Worm (Caenorhabditis elegans) whole organism, L4 larva: Measurements from ENCODE around the gene Y38E10A.8.

Experiments used
- D1046.2 ChIP-seq: fragments of 200-800 bp; sonication (Bioruptor generic); IDR thresholded peaks from 2 replicates; pipeline ENCODE4 v1.3.6; 2022; ENCODE audit warnings: missing genetic modification characterization, missing compliant biosample characterization
- R02D3.7 ChIP-seq: fragments of 150-350 bp; sonication (generic microtip); optimal IDR thresholded peaks from 3 replicates; lab custom pipeline; 2014; ENCODE audit warnings: missing biosample characterization, missing genetic modification characterization
- ZK337.2 ChIP-seq: fragments of 200-800 bp; sonication (Bioruptor generic); IDR thresholded peaks from 2 replicates; pipeline ENCODE4 v1.3.6; 2022; ENCODE audit warnings: missing genetic modification reagents, missing genetic modification characterization, missing compliant biosample characterization
- aha-1 ChIP-seq: fragments of 150-350 bp; peaks from one replicate; lab custom pipeline; 2014; ENCODE audit warnings: missing biosample characterization, missing genetic modification characterization
- ama-1 ChIP-seq: fragments of 150-350 bp; optimal IDR thresholded peaks from 2 replicates; lab custom pipeline; 2014; ENCODE audit warnings: inconsistent platforms, mixed read lengths
- ceh-32 ChIP-seq: sonication (generic microtip); optimal IDR thresholded peaks from 2 replicates; lab custom pipeline; 2016; ENCODE audit warnings: mild to moderate bottlenecking, missing genetic modification characterization, missing compliant biosample characterization; ENCODE audit not compliant: poor library complexity
- dpl-1 ChIP-seq: fragments of 150-350 bp; optimal IDR thresholded peaks from 2 replicates; lab custom pipeline; 2014; ENCODE audit warnings: missing biosample characterization, missing genetic modification reagents, missing genetic modification characterization
- fkh-10 ChIP-seq: fragments of 150-350 bp; optimal IDR thresholded peaks from 2 replicates; lab custom pipeline; 2014; ENCODE audit warnings: missing biosample characterization, missing genetic modification reagents, missing genetic modification characterization
- gei-8 ChIP-seq: fragments of 200-800 bp; sonication (Bioruptor generic); optimal IDR thresholded peaks from 2 replicates; lab custom pipeline; 2018; ENCODE audit warnings: mild to moderate bottlenecking, missing genetic modification characterization, missing compliant biosample characterization
- hlh-30 ChIP-seq: sonication (generic microtip); optimal IDR thresholded peaks from 2 replicates; lab custom pipeline; 2017; ENCODE audit warnings: antibody characterized with exemption, mild to moderate bottlenecking, missing genetic modification characterization, missing compliant biosample characterization; ENCODE audit not compliant: insufficient read depth
- hmg-1.1 ChIP-seq: fragments of 200-800 bp; sonication (Bioruptor generic); IDR thresholded peaks from 2 replicates; pipeline ENCODE4 v1.3.6; 2022; ENCODE audit warnings: missing genetic modification reagents, missing genetic modification characterization, missing compliant biosample characterization
- lim-7 ChIP-seq: fragments of 200-800 bp; sonication (Bioruptor generic); IDR thresholded peaks from 2 replicates; pipeline ENCODE4 v1.3.6; 2022; ENCODE audit warnings: missing genetic modification characterization, missing compliant biosample characterization
- lin-39 ChIP-seq: fragments of 150-350 bp; optimal IDR thresholded peaks from 2 replicates; lab custom pipeline; 2014; ENCODE audit warnings: missing biosample characterization, missing genetic modification reagents, missing genetic modification characterization
- lir-3 ChIP-seq: sonication (generic microtip); optimal IDR thresholded peaks from 2 replicates; lab custom pipeline; 2016; ENCODE audit warnings: mild to moderate bottlenecking, missing genetic modification characterization, missing compliant biosample characterization
- lsy-2 ChIP-seq, 2 experiments: fragments of 150-350 bp in 1 of 2; sonication (generic microtip) in 1 of 2; optimal IDR thresholded peaks; 2 replicates each; lab custom pipeline; 2014 to 2017; ENCODE audit warnings: missing biosample characterization in 2 of 2, missing genetic modification characterization in 2 of 2
- mdl-1 ChIP-seq, 2 experiments: fragments of 150-350 bp in 1 of 2; sonication (generic microtip) in 1 of 2; optimal IDR thresholded peaks; 2 replicates each; lab custom pipeline; 2014 to 2017; ENCODE audit warnings: missing biosample characterization in 2 of 2, missing genetic modification characterization in 2 of 2
- mdt-29 ChIP-seq: fragments of 200-800 bp; sonication (Bioruptor generic); IDR thresholded peaks from 2 replicates; pipeline ENCODE4 v1.3.6; 2022; ENCODE audit warnings: missing genetic modification reagents, missing genetic modification characterization, missing compliant biosample characterization
- mxl-3 ChIP-seq: fragments of 200-800 bp; sonication (Bioruptor generic); optimal IDR thresholded peaks from 2 replicates; lab custom pipeline; 2018; ENCODE audit warnings: mild to moderate bottlenecking, missing genetic modification characterization, missing compliant biosample characterization
- nhr-111 ChIP-seq: fragments of 200-800 bp; sonication (Bioruptor generic); optimal IDR thresholded peaks from 2 replicates; lab custom pipeline; 2018; ENCODE audit warnings: mild to moderate bottlenecking, missing genetic modification characterization, missing compliant biosample characterization
- nhr-25 ChIP-seq: sonication (generic microtip); optimal IDR thresholded peaks from 2 replicates; lab custom pipeline; 2017; ENCODE audit warnings: missing genetic modification characterization, mild to moderate bottlenecking, missing compliant biosample characterization, antibody characterized with exemption, moderate library complexity, borderline replicate concordance; ENCODE audit not compliant: insufficient read depth
- nhr-6 ChIP-seq: fragments of 150-350 bp; optimal IDR thresholded peaks from 2 replicates; lab custom pipeline; 2014; ENCODE audit warnings: missing biosample characterization, missing genetic modification characterization
- pqm-1 ChIP-seq: sonication (generic microtip); optimal IDR thresholded peaks from 2 replicates; lab custom pipeline; 2017; ENCODE audit warnings: missing biosample characterization, missing genetic modification characterization
- sdz-12 ChIP-seq: fragments of 200-800 bp; sonication (Bioruptor generic); optimal IDR thresholded peaks from 2 replicates; lab custom pipeline; 2018; ENCODE audit warnings: mild to moderate bottlenecking, missing genetic modification characterization, missing compliant biosample characterization
- set-16 ChIP-seq: fragments of 200-800 bp; sonication (Bioruptor generic); IDR thresholded peaks from 2 replicates; pipeline ENCODE4 v1.3.6; 2022; ENCODE audit warnings: missing genetic modification reagents, missing genetic modification characterization, missing compliant biosample characterization
- snpc-1.2 ChIP-seq: fragments of 200-800 bp; sonication (Bioruptor generic); IDR thresholded peaks from 2 replicates; pipeline ENCODE4 v1.3.6; 2022; ENCODE audit warnings: missing genetic modification reagents, missing genetic modification characterization, missing compliant biosample characterization
- snpc-4 ChIP-seq: fragments of 150-350 bp; optimal IDR thresholded peaks from 2 replicates; lab custom pipeline; 2014; ENCODE audit warnings: missing biosample characterization, missing genetic modification characterization
- spr-1 ChIP-seq: sonication (generic microtip); optimal IDR thresholded peaks from 2 replicates; lab custom pipeline; 2016; ENCODE audit warnings: mild to moderate bottlenecking, missing genetic modification characterization, missing compliant biosample characterization
- unc-62 ChIP-seq, 3 experiments: fragments of 150-350 bp in 1 of 3; sonication (generic microtip); optimal IDR thresholded peaks in 2 of 3; peaks in 1 of 3; 1 replicate in 1 of 3; 2 replicates in 2 of 3; lab custom pipeline; 2014 to 2017; ENCODE audit warnings: missing biosample characterization in 3 of 3, missing genetic modification characterization in 3 of 3, missing genetic modification reagents in 3 of 3, missing genotype in 1 of 3
- vab-7 ChIP-seq: fragments of 200-800 bp; sonication (Bioruptor generic); IDR thresholded peaks from 2 replicates; pipeline ENCODE4 v1.3.6; 2022; ENCODE audit warnings: missing genetic modification reagents, missing genetic modification characterization, missing compliant biosample characterization
- zfp-2 ChIP-seq: sonication (generic microtip); optimal IDR thresholded peaks from 2 replicates; lab custom pipeline; 2016; ENCODE audit warnings: mild to moderate bottlenecking, missing genetic modification characterization, missing compliant biosample characterization
- ztf-7 ChIP-seq: fragments of 150-350 bp; optimal IDR thresholded peaks from 2 replicates; lab custom pipeline; 2014; ENCODE audit warnings: missing biosample characterization, missing genetic modification characterization

The Y38E10A.8 gene

DNA sequence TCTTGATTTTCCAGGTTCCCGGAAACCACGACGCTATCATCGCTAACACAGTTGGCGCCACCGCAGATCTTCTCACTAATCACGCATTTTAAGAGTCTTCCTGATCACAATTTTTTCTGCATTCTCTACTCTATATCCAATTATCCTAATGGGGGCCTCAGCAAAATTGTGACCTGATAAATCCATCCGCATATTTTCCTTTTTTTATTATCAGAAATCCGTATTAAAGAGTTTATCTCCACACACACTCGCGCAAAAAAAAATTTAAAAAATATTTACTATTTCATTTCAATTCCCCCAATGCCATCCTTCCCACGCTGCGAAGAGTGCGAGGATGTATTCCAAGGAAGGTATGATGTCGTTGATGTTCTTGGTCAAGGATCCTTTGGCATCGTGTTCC is at the start of gene Y38E10A.8:
TSS of gene Y38E10A.8 (plus strand) at position 301 of the 400 bp plus-strand sequence.
- TF ChIP-seq snpc-4 (no peak), unc-62 (GFP tag; optimal IDR thresholded peaks at IDR 0.05 in 1 of 2; lab: Kevin White, UChicago) (peak in 1 of 2 experiments; percentile 27), unc-62 (tag; optimal IDR thresholded peaks at IDR 0.05; lab: Kevin White, UChicago) (no peak)

DNA sequence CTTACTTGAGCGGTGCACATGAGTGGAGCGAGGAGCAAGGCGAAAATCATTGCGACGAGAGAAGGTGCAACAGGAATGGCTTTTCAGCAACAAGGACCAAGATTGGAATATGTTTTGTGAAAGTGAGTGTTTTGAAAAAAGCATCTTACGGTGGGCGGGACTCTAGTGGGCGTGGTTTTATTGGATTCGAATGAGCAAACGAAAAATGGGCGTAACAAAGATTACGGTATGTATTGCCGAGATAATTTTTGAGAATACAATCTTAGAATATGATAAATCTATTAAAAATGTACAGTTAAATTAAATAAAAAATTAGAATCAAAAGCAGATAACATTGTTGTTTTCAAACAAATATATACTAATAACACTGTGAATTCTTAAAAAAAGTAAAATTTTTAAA is 46.8 kb upstream of the Y38E10A.8 start, which contains the start of gene F49C5.12:
TSS of gene F49C5.12 (minus strand) at position 101 of the 400 bp plus-strand sequence.
- no peak for TF ChIP-seq mxl-3
- TF ChIP-seq set-16 (GFP tag; lab: Robert Waterston, UW): no peak
- TF ChIP-seq, all 104 proteins: peak for 0

DNA sequence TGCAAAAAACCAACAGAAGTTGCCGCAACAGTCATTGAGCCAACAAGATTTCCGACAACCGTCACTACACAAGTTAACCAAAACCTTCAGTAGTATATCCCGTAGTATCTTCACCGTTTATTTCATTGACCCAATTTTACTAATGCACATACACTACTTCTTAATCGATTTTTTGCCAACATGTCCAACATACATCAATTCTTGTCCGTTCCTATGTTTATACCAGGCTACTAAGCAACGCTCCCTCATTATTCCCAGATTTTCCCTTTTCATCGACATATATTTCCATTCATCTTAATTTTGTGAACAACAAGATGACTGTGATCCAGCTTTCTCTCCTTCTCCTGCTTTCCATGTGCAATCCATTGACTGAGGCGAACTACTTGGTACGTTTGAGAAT is 41.1 kb upstream of the Y38E10A.8 start, which contains the start of gene F49C5.7:
TSS of gene F49C5.7 (plus strand) at position 301 of the 400 bp plus-strand sequence.
- TF ChIP-seq mxl-3 (no peak), nhr-111 (GFP tag; lab: Kevin White, UChicago) (no peak), sdz-12 (GFP tag; lab: Kevin White, UChicago) (no peak), dpl-1 (no peak), unc-62 (GFP tag; optimal IDR thresholded peaks at IDR 0.05 in 1 of 2; lab: Kevin White, UChicago) (no peak), unc-62 (tag; optimal IDR thresholded peaks at IDR 0.05; lab: Kevin White, UChicago) (no peak), vab-7 (GFP tag; lab: Robert Waterston, UW) (no peak), snpc-4 (no peak)

DNA sequence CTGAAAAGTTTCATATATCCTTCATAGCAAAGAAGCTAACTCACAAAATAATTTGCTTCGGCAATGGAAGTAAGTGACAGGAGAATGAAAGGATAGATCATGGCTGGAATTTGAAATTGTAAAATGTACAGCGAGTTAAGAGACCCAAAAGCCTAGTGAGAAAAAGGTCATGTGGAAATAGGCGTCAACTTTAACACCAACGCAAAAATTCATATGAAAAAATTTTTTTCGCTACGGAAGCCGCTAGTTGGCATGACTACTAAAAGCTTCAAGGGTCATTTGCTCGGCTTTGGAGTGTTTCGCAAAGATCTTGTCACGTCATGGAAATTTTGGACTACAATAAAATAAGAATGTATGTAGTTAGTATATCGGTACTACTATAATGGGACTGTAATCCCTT is 36.5 kb upstream of the Y38E10A.8 start, which contains the start of gene Y38E10A.1:
TSS of gene Y38E10A.1 (minus strand) at position 101 of the 400 bp plus-strand sequence.
- TF ChIP-seq lir-3 (tag; lab: Kevin White, UChicago): no peak
- no peak for TF ChIP-seq hlh-30
- TF ChIP-seq ama-1 (lab: Kevin White, UChicago): no peak
- no peak for TF ChIP-seq ZK337.2 (GFP tag; lab: Robert Waterston, UW)
- TF ChIP-seq lin-39 (tag; lab: Kevin White, UChicago): no peak
- no peak for TF ChIP-seq spr-1
- TF ChIP-seq lim-7 (GFP tag; lab: Robert Waterston, UW): no peak
- no peak for TF ChIP-seq snpc-1.2 (GFP tag; lab: Robert Waterston, UW)

DNA sequence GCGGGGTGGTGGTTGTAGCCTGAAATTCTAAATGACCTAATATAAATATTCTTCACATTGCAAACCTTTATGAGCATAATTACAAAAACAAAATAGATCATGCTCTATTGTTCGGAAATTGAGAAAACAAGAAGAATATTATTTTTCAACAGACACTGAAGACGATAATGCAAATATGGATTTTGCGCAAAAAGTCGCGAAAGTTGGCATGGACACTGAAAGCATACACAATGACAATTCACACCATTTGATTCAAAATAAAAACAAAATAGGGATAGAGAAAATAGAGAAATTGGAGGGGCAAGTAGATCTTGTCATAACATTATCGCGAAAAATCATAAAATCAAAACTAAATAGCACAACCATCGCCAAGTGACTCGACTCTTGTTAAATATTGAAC is 34.2 kb upstream of the Y38E10A.8 start, which contains the start of gene Y38E10A.35:
TSS of gene Y38E10A.35 (minus strand) at position 101 of the 400 bp plus-strand sequence.
- TF ChIP-seq aha-1 (tag; lab: Kevin White, UChicago): no peak
- no peak for TF ChIP-seq pqm-1 (tag; lab: Kevin White, UChicago)
- TF ChIP-seq nhr-25 (tag; lab: Kevin White, UChicago): no peak
- TF ChIP-seq hlh-30: no peak
- TF ChIP-seq hmg-1.1 (GFP tag; lab: Robert Waterston, UW): no peak
- TF ChIP-seq mdl-1 (tag; optimal IDR thresholded peaks at IDR 0.05; lab: Kevin White, UChicago): no peak
- no peak for TF ChIP-seq ztf-7 (tag; lab: Kevin White, UChicago)
- TF ChIP-seq spr-1: no peak
- no peak for TF ChIP-seq fkh-10
- no peak for TF ChIP-seq ZK337.2 (GFP tag; lab: Robert Waterston, UW)
- no peak for TF ChIP-seq R02D3.7 (tag; lab: Kevin White, UChicago)
- no peak for TF ChIP-seq nhr-111 (GFP tag; lab: Kevin White, UChicago)
- TF ChIP-seq ceh-32: no peak
- TF ChIP-seq mdt-29 (GFP tag; lab: Robert Waterston, UW): no peak
- no peak for TF ChIP-seq lsy-2 (tag; optimal IDR thresholded peaks at IDR 0.05; lab: Kevin White, UChicago)
- no peak for TF ChIP-seq zfp-2 (tag; lab: Kevin White, UChicago)
- no peak for TF ChIP-seq D1046.2 (GFP tag; lab: Robert Waterston, UW)
- TF ChIP-seq gei-8 (GFP tag; lab: Kevin White, UChicago): no peak
- TF ChIP-seq nhr-6 (tag; lab: Kevin White, UChicago): no peak
